Worm (Caenorhabditis elegans) whole organism, L1 larva: Measurements from ENCODE around the gene iglr-2.
"Not testable (repeated sequence)": the region's sequence is repeated elsewhere in the genome, so short reads cannot be mapped to it uniquely, and the experiment has no call there.

Source experiments
- C16A3.4 ChIP-seq: fragments of 150-350 bp; optimal IDR thresholded peaks from 2 replicates; lab custom pipeline; 2014; ENCODE audit warnings: missing biosample characterization, missing genetic modification characterization
- ceh-82 ChIP-seq, 3 experiments: fragments of 150-350 bp in 1 of 3; sonication (generic microtip) in 2 of 3; optimal IDR thresholded peaks; 2 replicates each; lab custom pipeline; 2014 to 2017; ENCODE audit warnings: missing biosample characterization in 3 of 3, missing genetic modification characterization in 3 of 3
- ceh-88 ChIP-seq: fragments of 200-800 bp; sonication (Bioruptor generic); IDR thresholded peaks from 2 replicates; pipeline ENCODE4 v1.3.6; 2022; ENCODE audit warnings: missing genetic modification characterization, missing compliant biosample characterization
- ceh-90 ChIP-seq: sonication (generic microtip); optimal IDR thresholded peaks from 2 replicates; lab custom pipeline; 2016; ENCODE audit warnings: missing genetic modification characterization, missing compliant biosample characterization
- fkh-10 ChIP-seq: sonication (generic microtip); optimal IDR thresholded peaks from 2 replicates; lab custom pipeline; 2017; ENCODE audit warnings: missing biosample characterization, missing genetic modification reagents, missing genetic modification characterization
- lin-13 ChIP-seq: fragments of 150-350 bp; optimal IDR thresholded peaks from 2 replicates; lab custom pipeline; 2014; ENCODE audit warnings: missing biosample characterization, missing genetic modification reagents, missing genetic modification characterization
- mdl-1 ChIP-seq, 2 experiments: fragments of 150-350 bp; optimal IDR thresholded peaks; 2 replicates each; lab custom pipeline; 2014 to 2017; ENCODE audit warnings: missing biosample characterization in 2 of 2, missing genetic modification characterization in 2 of 2, inconsistent platforms in 1 of 2
- nhr-11 ChIP-seq: fragments of 150-350 bp; optimal IDR thresholded peaks from 2 replicates; lab custom pipeline; 2014; ENCODE audit warnings: missing biosample characterization, missing genetic modification characterization
- unc-130 ChIP-seq: fragments of 150-350 bp; optimal IDR thresholded peaks from 2 replicates; lab custom pipeline; 2017; ENCODE audit warnings: missing biosample characterization, missing genetic modification characterization, inconsistent platforms
- unc-30 ChIP-seq: sonication (generic microtip); optimal IDR thresholded peaks from 2 replicates; lab custom pipeline; 2017; ENCODE audit warnings: missing biosample characterization, missing genetic modification characterization
- vab-15 ChIP-seq: sonication (generic microtip); optimal IDR thresholded peaks from 2 replicates; lab custom pipeline; 2017; ENCODE audit warnings: missing genotype, mild to moderate bottlenecking, missing genetic modification characterization, missing compliant biosample characterization
- ztf-11 ChIP-seq, 2 experiments: sonication (generic microtip); optimal IDR thresholded peaks; 2 replicates each; lab custom pipeline; 2016 to 2017; ENCODE audit warnings: missing genetic modification characterization in 2 of 2, missing biosample characterization in 1 of 2, missing compliant biosample characterization in 1 of 2

DNA sequence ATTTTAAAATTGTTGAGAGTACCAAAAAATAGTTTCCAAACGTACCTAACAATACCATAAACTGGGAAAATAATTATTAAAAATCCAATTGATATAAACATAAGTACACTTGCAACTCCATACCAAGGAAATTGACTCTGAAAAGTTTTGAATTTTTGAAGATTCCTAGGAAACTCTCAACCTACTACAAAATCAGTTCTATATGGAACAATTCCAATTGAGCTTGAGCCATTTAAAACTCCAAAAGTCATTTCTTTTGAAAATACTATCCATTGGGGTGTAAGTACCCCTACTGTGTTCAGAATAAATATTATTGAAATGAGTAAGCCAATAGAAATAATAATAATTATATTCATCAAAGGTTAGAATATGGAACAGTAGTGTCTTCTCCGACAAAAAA, 8.3 kb upstream of the iglr-2 start, which contains the start of gene clc-28:
- not testable (repeated sequence) for TF ChIP-seq ceh-82 (tag; optimal IDR thresholded peaks at IDR 0.05; lab: Kevin White, UChicago); mdl-1 (tag; optimal IDR thresholded peaks at IDR 0.05; lab: Kevin White, UChicago); fkh-10 (GFP tag; lab: Kevin White, UChicago); ztf-11 (tag; optimal IDR thresholded peaks at IDR 0.05; lab: Kevin White, UChicago); vab-15 (tag; lab: Kevin White, UChicago); ceh-90 (tag; lab: Kevin White, UChicago); C16A3.4 (tag; lab: Kevin White, UChicago); nhr-11; unc-130 (tag; lab: Kevin White, UChicago); ceh-88 (GFP tag; lab: Robert Waterston, UW); unc-30 (tag; lab: Kevin White, UChicago); lin-13 (GFP tag; lab: Kevin White, UChicago)
